Fruit fly (Drosophila melanogaster) whole organism, prepupa: ENCODE data around the gene Ccdc58.

Source experiments
- Blimp-1 ChIP-seq: fragments of 200-800 bp; sonication (Bioruptor generic); optimal IDR thresholded peaks from 3 replicates; lab custom pipeline; 2017; ENCODE audit warnings: missing biosample characterization, missing genetic modification characterization, mild to moderate bottlenecking, moderate library complexity, missing genetic modification reagents
- CG10631 ChIP-seq: fragments of 200-800 bp; sonication (Bioruptor generic); optimal IDR thresholded peaks from 2 replicates; lab custom pipeline; 2016; ENCODE audit warnings: missing biosample characterization, missing genetic modification characterization
- CG11762 ChIP-seq: fragments of 200-800 bp; sonication (Bioruptor generic); optimal IDR thresholded peaks from 3 replicates; lab custom pipeline; 2016; ENCODE audit warnings: missing biosample characterization, missing genetic modification characterization; ENCODE audit not compliant: insufficient read depth
- CG15336 ChIP-seq: fragments of 200-800 bp; sonication (Bioruptor generic); IDR thresholded peaks from 2 replicates; pipeline ENCODE4 v1.3.6; 2022; ENCODE audit warnings: missing biosample characterization, missing genetic modification characterization
- CG16779 ChIP-seq: fragments of 200-800 bp; sonication (Bioruptor generic); optimal IDR thresholded peaks from 3 replicates; lab custom pipeline; 2017; ENCODE audit warnings: missing biosample characterization, mild to moderate bottlenecking, missing genetic modification characterization
- CG3032 ChIP-seq: fragments of 200-800 bp; optimal IDR thresholded peaks from 2 replicates; lab custom pipeline; 2019; ENCODE audit warnings: missing biosample characterization, mild to moderate bottlenecking, missing genetic modification characterization, moderate library complexity
- CG31627 ChIP-seq: fragments of 200-800 bp; sonication (Bioruptor generic); optimal IDR thresholded peaks from 3 replicates; lab custom pipeline; 2016; ENCODE audit warnings: missing biosample characterization, missing genetic modification characterization
- CG32006 ChIP-seq: fragments of 200-800 bp; sonication (Bioruptor generic); optimal IDR thresholded peaks from 3 replicates; lab custom pipeline; 2017; ENCODE audit warnings: missing biosample characterization, mild to moderate bottlenecking, missing genetic modification characterization
- CG34406 ChIP-seq: fragments of 200-800 bp; sonication (Bioruptor generic); optimal IDR thresholded peaks from 3 replicates; lab custom pipeline; 2016; ENCODE audit warnings: missing biosample characterization, missing genetic modification characterization
- CG4318 ChIP-seq: fragments of 200-800 bp; sonication (Bioruptor generic); optimal IDR thresholded peaks from 3 replicates; lab custom pipeline; 2017; ENCODE audit warnings: missing biosample characterization, mild to moderate bottlenecking, missing genetic modification characterization
- CG6163 ChIP-seq: fragments of 200-800 bp; sonication (Bioruptor generic); IDR thresholded peaks from 3 replicates; pipeline ENCODE4 v1.3.6; 2022; ENCODE audit warnings: missing biosample characterization, missing genetic modification characterization
- CG6276 ChIP-seq: fragments of 200-800 bp; sonication (Bioruptor generic); optimal IDR thresholded peaks from 2 replicates; lab custom pipeline; 2017; ENCODE audit warnings: missing biosample characterization, mild to moderate bottlenecking, missing genetic modification characterization
- CG6808 ChIP-seq: fragments of 200-800 bp; sonication (Bioruptor generic); optimal IDR thresholded peaks from 3 replicates; lab custom pipeline; 2017; ENCODE audit warnings: missing biosample characterization, missing genetic modification characterization, mild to moderate bottlenecking, moderate library complexity, missing genetic modification reagents
- CG6854 ChIP-seq: fragments of 200-800 bp; sonication (Bioruptor generic); optimal IDR thresholded peaks from 2 replicates; lab custom pipeline; 2017; ENCODE audit warnings: missing biosample characterization, mild to moderate bottlenecking, missing genetic modification characterization
- CG7368 ChIP-seq: fragments of 200-800 bp; sonication (Bioruptor generic); optimal IDR thresholded peaks from 3 replicates; lab custom pipeline; 2016; ENCODE audit warnings: missing biosample characterization, missing genetic modification characterization
- CG8119 ChIP-seq: fragments of 200-800 bp; sonication (Bioruptor generic); IDR thresholded peaks from 3 replicates; pipeline ENCODE4 v1.3.6; 2022; ENCODE audit warnings: missing biosample characterization, missing genetic modification characterization
- CG8319 ChIP-seq: fragments of 200-800 bp; sonication (Bioruptor generic); optimal IDR thresholded peaks from 3 replicates; lab custom pipeline; 2016; ENCODE audit warnings: missing biosample characterization, missing genetic modification characterization
- CG8632 ChIP-seq: fragments of 200-800 bp; sonication (Bioruptor generic); optimal IDR thresholded peaks from 3 replicates; lab custom pipeline; 2016; ENCODE audit warnings: missing biosample characterization, missing genetic modification characterization
- CG9139 ChIP-seq: fragments of 200-800 bp; sonication (Bioruptor generic); optimal IDR thresholded peaks from 3 replicates; lab custom pipeline; 2017; ENCODE audit warnings: missing biosample characterization, mild to moderate bottlenecking, missing genetic modification characterization
- Eip75B ChIP-seq: fragments of 200-800 bp; sonication (Bioruptor generic); optimal IDR thresholded peaks from 3 replicates; lab custom pipeline; 2016; ENCODE audit warnings: missing biosample characterization, missing genetic modification characterization
- Eip78C ChIP-seq: fragments of 200-800 bp; sonication (Bioruptor generic); peaks from one replicate; lab custom pipeline; 2016; ENCODE audit warnings: missing biosample characterization, missing genetic modification characterization
- Eip93F ChIP-seq: fragments of 200-800 bp; sonication (Bioruptor generic); optimal IDR thresholded peaks from 2 replicates; lab custom pipeline; 2016; ENCODE audit warnings: missing biosample characterization, mild to moderate bottlenecking, missing genetic modification characterization
- Ets96B ChIP-seq: fragments of 200-800 bp; optimal IDR thresholded peaks from 2 replicates; lab custom pipeline; 2019; ENCODE audit warnings: missing biosample characterization, mild to moderate bottlenecking, missing genetic modification characterization, moderate library complexity
- Gug ChIP-seq: fragments of 200-800 bp; sonication (Bioruptor generic); IDR thresholded peaks from 2 replicates; pipeline ENCODE4 v1.3.6; 2022; ENCODE audit warnings: missing biosample characterization, missing genetic modification characterization
- Hr38 ChIP-seq: sonication (Bioruptor generic); optimal IDR thresholded peaks from 2 replicates; lab custom pipeline; 2016; ENCODE audit warnings: missing biosample characterization, missing genetic modification characterization
- Lpt ChIP-seq: fragments of 200-800 bp; sonication (Bioruptor generic); optimal IDR thresholded peaks from 3 replicates; lab custom pipeline; 2016; ENCODE audit warnings: missing biosample characterization, missing genetic modification characterization
- Met ChIP-seq: fragments of 200-800 bp; sonication (Bioruptor generic); optimal IDR thresholded peaks from 3 replicates; lab custom pipeline; 2016; ENCODE audit warnings: missing biosample characterization, missing genetic modification characterization
- OdsH ChIP-seq: fragments of 200-800 bp; sonication (Bioruptor generic); optimal IDR thresholded peaks from 3 replicates; lab custom pipeline; 2016; ENCODE audit warnings: missing biosample characterization, missing genetic modification characterization
- Sox102F ChIP-seq: fragments of 200-800 bp; sonication (Bioruptor generic); optimal IDR thresholded peaks from 2 replicates; lab custom pipeline; 2016; ENCODE audit warnings: missing biosample characterization, mild to moderate bottlenecking, missing genetic modification characterization
- Sox15 ChIP-seq: fragments of 200-800 bp; sonication (Bioruptor generic); optimal IDR thresholded peaks from 3 replicates; lab custom pipeline; 2016; ENCODE audit warnings: missing biosample characterization, missing genetic modification characterization
- achi ChIP-seq: fragments of 200-800 bp; sonication (Bioruptor generic); optimal IDR thresholded peaks from 3 replicates; lab custom pipeline; 2016; ENCODE audit warnings: missing biosample characterization, missing genetic modification characterization
- acj6 ChIP-seq: fragments of 200-800 bp; sonication (Bioruptor generic); optimal IDR thresholded peaks from 3 replicates; lab custom pipeline; 2016; ENCODE audit warnings: missing biosample characterization, missing genetic modification characterization
- cyc ChIP-seq: fragments of 200-800 bp; sonication (Bioruptor generic); optimal IDR thresholded peaks from 3 replicates; lab custom pipeline; 2016; ENCODE audit warnings: missing biosample characterization, missing genetic modification characterization
- dac ChIP-seq: fragments of 200-800 bp; sonication (Bioruptor generic); optimal IDR thresholded peaks from 2 replicates; lab custom pipeline; 2017; ENCODE audit warnings: missing biosample characterization, mild to moderate bottlenecking, missing genetic modification characterization
- dsx ChIP-seq: fragments of 200-800 bp; optimal IDR thresholded peaks from 3 replicates; lab custom pipeline; 2019; ENCODE audit warnings: missing biosample characterization, mild to moderate bottlenecking, missing genetic modification characterization, moderate library complexity; ENCODE audit not compliant: poor library complexity, severe bottlenecking
- eg ChIP-seq: fragments of 200-800 bp; sonication (Bioruptor generic); IDR thresholded peaks from 3 replicates; pipeline ENCODE4 v1.3.6; 2022; ENCODE audit warnings: missing biosample characterization, missing genetic modification characterization
- esn ChIP-seq: fragments of 200-800 bp; sonication (Bioruptor generic); optimal IDR thresholded peaks from 2 replicates; lab custom pipeline; 2016; ENCODE audit warnings: missing biosample characterization, mild to moderate bottlenecking, missing genetic modification characterization, moderate library complexity
- fd59A ChIP-seq: fragments of 200-800 bp; sonication (Bioruptor generic); optimal IDR thresholded peaks from 2 replicates; lab custom pipeline; 2017; ENCODE audit warnings: missing biosample characterization, mild to moderate bottlenecking, missing genetic modification characterization, missing genetic modification reagents
- fkh ChIP-seq: fragments of 200-800 bp; sonication (Bioruptor generic); optimal IDR thresholded peaks from 3 replicates; lab custom pipeline; 2017; ENCODE audit warnings: missing biosample characterization, mild to moderate bottlenecking, missing genetic modification characterization, moderate library complexity
- lz ChIP-seq: fragments of 200-800 bp; sonication (Bioruptor generic); optimal IDR thresholded peaks from 3 replicates; lab custom pipeline; 2016; ENCODE audit warnings: missing biosample characterization, missing genetic modification characterization
- spab ChIP-seq: fragments of 200-800 bp; sonication (Bioruptor generic); optimal IDR thresholded peaks from 2 replicates; lab custom pipeline; 2017; ENCODE audit warnings: missing biosample characterization, mild to moderate bottlenecking, missing genetic modification characterization, missing genetic modification reagents
- ss ChIP-seq, 2 experiments: fragments of 200-800 bp; sonication (Bioruptor generic); optimal IDR thresholded peaks; 2 replicates in 1 of 2; 3 replicates in 1 of 2; lab custom pipeline; 2017 to 2018; ENCODE audit warnings: mild to moderate bottlenecking in 2 of 2, missing biosample characterization in 2 of 2, missing genetic modification characterization in 2 of 2, moderate library complexity in 1 of 2
- topi ChIP-seq: fragments of 200-800 bp; sonication (Bioruptor generic); optimal IDR thresholded peaks from 3 replicates; lab custom pipeline; 2016; ENCODE audit warnings: missing biosample characterization, missing genetic modification characterization

Ccdc58 gene

dm6 chr3L:19815472-19816150 lies 10.6 kb downstream of the Ccdc58 start, which contains the start of gene cyc:
TSS of gene cyc (minus strand) at chr3L:19815938.
- TF ChIP-seq lz (GFP tag; lab: Kevin White, UChicago) (peak; percentile 28), Eip93F (no peak), Lpt (GFP tag; lab: Kevin White, UChicago) (peak; percentile 44), CG6163 (peak; percentile 56; the same call in 2 of the 3 replicates), dsx (GFP tag; lab: Kevin White, UChicago) (peak; percentile 85), spab (GFP tag; lab: Kevin White, UChicago) (no peak), cyc (GFP tag; lab: Kevin White, UChicago) (no peak), CG4318 (GFP tag; lab: Kevin White, UChicago) (no peak), CG8119 (GFP tag; lab: Robert Waterston, UW) (peak; percentile 47; the same call in 2 of the 3 replicates), Eip75B (GFP tag; lab: Kevin White, UChicago) (no peak), acj6 (GFP tag; lab: Kevin White, UChicago) (no peak), CG6854 (GFP tag; lab: Kevin White, UChicago) (peak; percentile 74), Sox15 (no peak), CG11762 (GFP tag; lab: Kevin White, UChicago) (no peak), Blimp-1 (GFP tag; lab: Kevin White, UChicago) (peak; percentile 5), CG31627 (GFP tag; lab: Kevin White, UChicago) (peak; percentile 10), CG9139 (no peak), dac (GFP tag; lab: Kevin White, UChicago) (peak; percentile 33), CG10631 (GFP tag; lab: Kevin White, UChicago) (no peak), esn (GFP tag; lab: Kevin White, UChicago) (peak; percentile 38), CG15336 (GFP tag; lab: Robert Waterston, UW) (peak; percentile 54; the same call in 1 of the 2 replicates), eg (GFP tag; lab: Robert Waterston, UW) (peak; percentile 32; the same call in 1 of the 3 replicates)

- TF ChIP-seq Met (GFP tag; lab: Kevin White, UChicago) (peak; percentile 77), ss (GFP tag; optimal IDR thresholded peaks at IDR 0.05; lab: Kevin White, UChicago) (peak in 1 of 2 experiments; percentile 9), CG9139 (no peak), acj6 (GFP tag; lab: Kevin White, UChicago) (peak; percentile 80), dsx (GFP tag; lab: Kevin White, UChicago) (peak; percentile 37), CG31627 (GFP tag; lab: Kevin White, UChicago) (peak; percentile 91), Sox15 (peak; percentile 72), CG7368 (peak; percentile 56), CG6808 (GFP tag; lab: Kevin White, UChicago) (no peak), CG10631 (GFP tag; lab: Kevin White, UChicago) (peak; percentile 84), Ets96B (tag; lab: Kevin White, UChicago) (peak; percentile 64), Gug (GFP tag; lab: Robert Waterston, UW) (peak; percentile 14), eg (GFP tag; lab: Robert Waterston, UW) (peak; percentile 43; the same call in 2 of the 3 replicates), achi (GFP tag; lab: Kevin White, UChicago) (no peak), CG6276 (GFP tag; lab: Kevin White, UChicago) (no peak), fkh (GFP tag; lab: Kevin White, UChicago) (peak; percentile 28), CG11762 (GFP tag; lab: Kevin White, UChicago) (peak; percentile 64), Hr38 (GFP tag; lab: Kevin White, UChicago) (peak; percentile 9), lz (GFP tag; lab: Kevin White, UChicago) (peak; percentile 87), CG3032 (tag; lab: Kevin White, UChicago) (peak; percentile 77), Sox102F (GFP tag; lab: Kevin White, UChicago) (no peak), fd59A (GFP tag; lab: Kevin White, UChicago) (peak; percentile 39), spab (GFP tag; lab: Kevin White, UChicago) (no peak), Eip75B (GFP tag; lab: Kevin White, UChicago) (peak; percentile 71), OdsH (no peak), topi (peak; percentile 77), CG8632 (peak; percentile 66), CG34406 (GFP tag; lab: Kevin White, UChicago) (peak; percentile 65), Lpt (GFP tag; lab: Kevin White, UChicago) (peak; percentile 47), Eip78C (GFP tag; lab: Kevin White, UChicago) (peak; percentile 91), CG32006 (GFP tag; lab: Kevin White, UChicago) (no peak), CG16779 (tag; lab: Kevin White, UChicago) (no peak), CG4318 (GFP tag; lab: Kevin White, UChicago) (peak; percentile 61), cyc (GFP tag; lab: Kevin White, UChicago) (peak; percentile 94), CG8319 (no peak)
Measured at dm6 chr3L:19817807-19818531, 13.0 kb downstream of the Ccdc58 start, which contains the start of the genes Fibp and Deaf1. TSS of gene Fibp (minus strand) at chr3L:19817967. TSS of gene Deaf1 (plus strand) at chr3L:19818174.
